Fruit fly (Drosophila melanogaster) whole organism, pupa: ENCODE data around the gene CG6901.

Experiments
- CG10348 ChIP-seq: fragments of 200-800 bp; sonication (Bioruptor generic); IDR thresholded peaks from 2 replicates; pipeline ENCODE4 v1.3.6; 2022; ENCODE audit warnings: missing biosample characterization, missing genetic modification characterization
- CG12605 ChIP-seq: fragments of 200-800 bp; sonication (Bioruptor generic); IDR thresholded peaks from 2 replicates; pipeline ENCODE4 v1.3.6; 2022; ENCODE audit warnings: missing biosample characterization, missing genetic modification characterization
- CG13204 ChIP-seq: fragments of 200-800 bp; sonication (Bioruptor generic); optimal IDR thresholded peaks from 2 replicates; lab custom pipeline; 2018; ENCODE audit warnings: missing biosample characterization, mild to moderate bottlenecking, missing genetic modification characterization, moderate library complexity
- CG14655 ChIP-seq: fragments of 200-800 bp; sonication (Bioruptor generic); optimal IDR thresholded peaks from 3 replicates; lab custom pipeline; 2017; ENCODE audit warnings: mild to moderate bottlenecking, missing biosample characterization, missing genetic modification reagents, missing genetic modification characterization
- CG15710 ChIP-seq: fragments of 200-800 bp; sonication (Bioruptor generic); optimal IDR thresholded peaks from 2 replicates; lab custom pipeline; 2018; ENCODE audit warnings: missing biosample characterization, mild to moderate bottlenecking, missing genetic modification characterization, moderate library complexity
- CG17806 ChIP-seq: fragments of 200-800 bp; sonication (Bioruptor generic); optimal IDR thresholded peaks from 2 replicates; lab custom pipeline; 2018; ENCODE audit warnings: missing biosample characterization, mild to moderate bottlenecking, missing genetic modification characterization, moderate library complexity
- CG32121 ChIP-seq: fragments of 200-800 bp; sonication (Bioruptor generic); IDR thresholded peaks from 2 replicates; pipeline ENCODE4 v1.3.6; 2022; ENCODE audit warnings: missing biosample characterization, missing genetic modification characterization
- CG34367 ChIP-seq: fragments of 200-800 bp; sonication (Bioruptor generic); optimal IDR thresholded peaks from 2 replicates; lab custom pipeline; 2018; ENCODE audit warnings: missing biosample characterization, mild to moderate bottlenecking, missing genetic modification characterization
- CG4496 ChIP-seq: fragments of 200-800 bp; sonication (Bioruptor generic); IDR thresholded peaks from 3 replicates; pipeline ENCODE4 v1.3.6; 2022; ENCODE audit warnings: missing biosample characterization, missing genetic modification characterization
- CG8159 ChIP-seq: fragments of 200-800 bp; sonication (Bioruptor generic); optimal IDR thresholded peaks from 3 replicates; lab custom pipeline; 2018; ENCODE audit warnings: missing biosample characterization, mild to moderate bottlenecking, missing genetic modification characterization, moderate library complexity
- CG8301 ChIP-seq: fragments of 200-800 bp; sonication (Bioruptor generic); optimal IDR thresholded peaks from 2 replicates; lab custom pipeline; 2018; ENCODE audit warnings: missing biosample characterization, mild to moderate bottlenecking, missing genetic modification characterization
- CG9948 ChIP-seq: fragments of 200-800 bp; sonication (Bioruptor generic); optimal IDR thresholded peaks from 2 replicates; lab custom pipeline; 2018; ENCODE audit warnings: missing biosample characterization, mild to moderate bottlenecking, missing genetic modification characterization, moderate library complexity
- D1 ChIP-seq: fragments of 200-800 bp; sonication (Bioruptor generic); optimal IDR thresholded peaks from 2 replicates; lab custom pipeline; 2018; ENCODE audit warnings: missing biosample characterization, mild to moderate bottlenecking, missing genetic modification characterization, moderate library complexity
- EcR ChIP-seq: fragments of 200-800 bp; sonication (Bioruptor generic); optimal IDR thresholded peaks from 3 replicates; lab custom pipeline; 2019; ENCODE audit warnings: missing biosample characterization, missing genetic modification characterization, mild to moderate bottlenecking, moderate library complexity, missing genetic modification reagents
- Ets98B ChIP-seq: fragments of 200-800 bp; sonication (Bioruptor generic); IDR thresholded peaks from 2 replicates; pipeline ENCODE4 v1.3.6; 2022; ENCODE audit warnings: missing biosample characterization, missing genetic modification characterization
- Pif1A ChIP-seq: fragments of 200-800 bp; sonication (Bioruptor generic); optimal IDR thresholded peaks from 3 replicates; lab custom pipeline; 2016; ENCODE audit warnings: missing biosample characterization, missing genetic modification characterization
- Pif1B ChIP-seq: fragments of 200-800 bp; sonication (Bioruptor generic); optimal IDR thresholded peaks from 3 replicates; lab custom pipeline; 2016; ENCODE audit warnings: missing biosample characterization, missing genetic modification characterization
- Snoo ChIP-seq: fragments of 200-800 bp; sonication (Bioruptor generic); optimal IDR thresholded peaks from 3 replicates; lab custom pipeline; 2017; ENCODE audit warnings: missing biosample characterization, mild to moderate bottlenecking, missing genetic modification characterization, inconsistent platforms
- fd96Ca ChIP-seq: fragments of 200-800 bp; sonication (Bioruptor generic); IDR thresholded peaks from 3 replicates; pipeline ENCODE4 v1.3.6; 2022; ENCODE audit warnings: missing biosample characterization, missing genetic modification characterization
- gl ChIP-seq: fragments of 200-800 bp; sonication (Bioruptor generic); optimal IDR thresholded peaks from 2 replicates; lab custom pipeline; 2018; ENCODE audit warnings: missing biosample characterization, mild to moderate bottlenecking, missing genetic modification characterization
- rn ChIP-seq: fragments of 200-800 bp; sonication (Bioruptor generic); IDR thresholded peaks from 2 replicates; pipeline ENCODE4 v1.3.6; 2022; ENCODE audit warnings: missing biosample characterization, missing genetic modification characterization

The CG6901 gene

dm6 chr3R:16277543-16277942 lies 45.7 kb upstream of the CG6901 start:
- TF ChIP-seq CG12605 (GFP tag; lab: Robert Waterston, UW) = peak; percentile 32; the same call in 1 of the 2 replicates
- TF ChIP-seq gl (tag; lab: Kevin White, UChicago) = no peak

dm6 chr3R:16279382-16279932 lies 43.8 kb upstream of the CG6901 start:
- peak; percentile 60 for TF ChIP-seq D1 (tag; lab: Kevin White, UChicago)
- no peak for TF ChIP-seq CG12605 (GFP tag; lab: Robert Waterston, UW)

- TF ChIP-seq CG8301 (tag; lab: Kevin White, UChicago) (peak; percentile 99), CG15710 (tag; lab: Kevin White, UChicago) (peak; percentile 100), Ets98B (GFP tag; lab: Robert Waterston, UW) (peak; percentile 100), CG10348 (peak; percentile 94), Pif1A (peak; percentile 99), CG17806 (peak; percentile 99), Snoo (tag; lab: Kevin White, UChicago) (peak; percentile 99), CG32121 (GFP tag; lab: Robert Waterston, UW) (peak; percentile 100), CG4496 (GFP tag; lab: Robert Waterston, UW) (peak; percentile 100), CG13204 (GFP tag; lab: Kevin White, UChicago) (peak; percentile 98), CG9948 (peak; percentile 99), D1 (tag; lab: Kevin White, UChicago) (peak; percentile 99), Pif1B (peak; percentile 99), CG14655 (peak; percentile 99), CG34367 (tag; lab: Kevin White, UChicago) (peak; percentile 99), rn (GFP tag; lab: Robert Waterston, UW) (peak; percentile 99), CG8159 (tag; lab: Kevin White, UChicago) (peak; percentile 99), fd96Ca (GFP tag; lab: Robert Waterston, UW) (peak; percentile 94), gl (tag; lab: Kevin White, UChicago) (peak; percentile 98), CG12605 (GFP tag; lab: Robert Waterston, UW) (peak; percentile 99), EcR (GFP tag; lab: Kevin White, UChicago) (peak; percentile 95)
These were observed 42.9 kb upstream of the CG6901 start for dm6 chr3R:16280003-16280998.

- TF ChIP-seq EcR (GFP tag; lab: Kevin White, UChicago) (no peak), CG4496 (GFP tag; lab: Robert Waterston, UW) (peak; percentile 35; the same call in 1 of the 3 replicates), CG32121 (GFP tag; lab: Robert Waterston, UW) (no peak), gl (tag; lab: Kevin White, UChicago) (peak; percentile 49), CG10348 (no peak), fd96Ca (GFP tag; lab: Robert Waterston, UW) (peak; percentile 19; the same call in 1 of the 3 replicates), CG13204 (GFP tag; lab: Kevin White, UChicago) (no peak), CG15710 (tag; lab: Kevin White, UChicago) (peak; percentile 3), CG17806 (peak; percentile 0), CG8159 (tag; lab: Kevin White, UChicago) (peak; percentile 13), Pif1A (peak; percentile 34), Ets98B (GFP tag; lab: Robert Waterston, UW) (no peak)
- TF ChIP-seq, all 21 proteins: peak for 7
These were observed 42.1 kb upstream of the CG6901 start for dm6 chr3R:16281033-16281680.

- peak; percentile 95 for TF ChIP-seq EcR (GFP tag; lab: Kevin White, UChicago)
- TF ChIP-seq Ets98B (GFP tag; lab: Robert Waterston, UW) = no peak
- peak; percentile 22 for TF ChIP-seq CG13204 (GFP tag; lab: Kevin White, UChicago)
- peak; percentile 22 for TF ChIP-seq gl (tag; lab: Kevin White, UChicago)
- TF ChIP-seq, all 21 proteins: peak for 3
These were observed 41.0 kb upstream of the CG6901 start for dm6 chr3R:16282080-16282690.

dm6 chr3R:16284481-16284880 lies 38.7 kb upstream of the CG6901 start:
- TF ChIP-seq EcR (GFP tag; lab: Kevin White, UChicago) (no peak), CG14655 (no peak), CG8159 (tag; lab: Kevin White, UChicago) (no peak), CG34367 (tag; lab: Kevin White, UChicago) (no peak), CG15710 (tag; lab: Kevin White, UChicago) (no peak), CG13204 (GFP tag; lab: Kevin White, UChicago) (no peak), gl (tag; lab: Kevin White, UChicago) (no peak), CG10348 (no peak), CG12605 (GFP tag; lab: Robert Waterston, UW) (no peak), Pif1A (no peak), rn (GFP tag; lab: Robert Waterston, UW) (no peak), CG17806 (no peak), Ets98B (GFP tag; lab: Robert Waterston, UW) (no peak), fd96Ca (GFP tag; lab: Robert Waterston, UW) (no peak), CG32121 (GFP tag; lab: Robert Waterston, UW) (no peak), D1 (tag; lab: Kevin White, UChicago) (no peak), CG4496 (GFP tag; lab: Robert Waterston, UW) (no peak), Snoo (tag; lab: Kevin White, UChicago) (no peak), Pif1B (no peak), CG9948 (no peak)
